Worm (Caenorhabditis elegans) whole organism, L4/young adult: ENCODE data around the gene nex-2.

Experiments
- W03F9.2 ChIP-seq: fragments of 150-350 bp; optimal IDR thresholded peaks from 2 replicates; lab custom pipeline; 2014; ENCODE audit warnings: missing biosample characterization, missing genetic modification characterization
- dao-5 ChIP-seq: sonication (generic microtip); optimal IDR thresholded peaks from 2 replicates; lab custom pipeline; 2016; ENCODE audit warnings: missing genotype, missing genetic modification characterization, moderate library complexity, missing compliant biosample characterization
- him-1 ChIP-seq: sonication (generic microtip); optimal IDR thresholded peaks from 2 replicates; lab custom pipeline; 2016; ENCODE audit warnings: missing genotype, missing genetic modification reagents, missing genetic modification characterization, missing compliant biosample characterization

- TF ChIP-seq him-1, result no peak
- TF ChIP-seq dao-5 (tag; lab: Kevin White, UChicago), result no peak
- TF ChIP-seq W03F9.2 (tag; lab: Kevin White, UChicago), result no peak
Observed at ce11 chrIII:10332560-10332959, 2.3 kb upstream of the nex-2 start, which contains the start of gene T07C4.12.
